Worm (Caenorhabditis elegans) whole organism, midembryonic: ENCODE results near the gene C34C6.3.

Source experiments
- T22C8.4 ChIP-seq: fragments of 200-800 bp; sonication (Bioruptor generic); IDR thresholded peaks from 2 replicates; pipeline ENCODE4 v1.3.6; 2022; ENCODE audit warnings: missing genetic modification characterization, missing compliant biosample characterization
- cog-1 ChIP-seq: sonication (generic microtip); optimal IDR thresholded peaks from 2 replicates; lab custom pipeline; 2016; ENCODE audit warnings: missing genetic modification characterization, missing compliant biosample characterization
- flt-1 ChIP-seq: fragments of 200-800 bp; sonication (Bioruptor generic); IDR thresholded peaks from 2 replicates; pipeline ENCODE4 v1.3.6; 2022; ENCODE audit warnings: missing genetic modification characterization, missing compliant biosample characterization
- klf-2 ChIP-seq: fragments of 200-800 bp; sonication (Bioruptor generic); conservative IDR thresholded peaks from 2 replicates; pipeline ENCODE4 v1.3.6; 2022; ENCODE audit warnings: missing genetic modification reagents, missing genetic modification characterization, missing compliant biosample characterization
- med-1 ChIP-seq: sonication (generic microtip); optimal IDR thresholded peaks from 2 replicates; lab custom pipeline; 2017; ENCODE audit warnings: missing genetic modification characterization, mild to moderate bottlenecking, missing compliant biosample characterization, antibody characterized with exemption, missing genetic modification reagents; ENCODE audit not compliant: insufficient read depth
- ref-1 ChIP-seq: fragments of 200-800 bp; sonication (Bioruptor generic); conservative IDR thresholded peaks from 2 replicates; pipeline ENCODE4 v1.3.6; 2022; ENCODE audit warnings: missing genetic modification reagents, missing genetic modification characterization, missing compliant biosample characterization
- tab-1 ChIP-seq: fragments of 200-800 bp; sonication (Bioruptor generic); IDR thresholded peaks from 2 replicates; pipeline ENCODE4 v1.3.6; 2022; ENCODE audit warnings: missing genetic modification characterization, missing compliant biosample characterization
- ztf-23 ChIP-seq: fragments of 200-800 bp; sonication (Bioruptor generic); IDR thresholded peaks from 2 replicates; pipeline ENCODE4 v1.3.6; 2022; ENCODE audit warnings: missing genetic modification reagents, missing genetic modification characterization, missing compliant biosample characterization
- ztf-29 ChIP-seq: fragments of 200-800 bp; sonication (Bioruptor generic); IDR thresholded peaks from 2 replicates; pipeline ENCODE4 v1.3.6; 2022; ENCODE audit warnings: missing genetic modification reagents, missing genetic modification characterization, missing compliant biosample characterization

The C34C6.3 gene

ce11 chrII:8717579-8717978 lies 25.9 kb downstream of the C34C6.3 start:
- TF ChIP-seq T22C8.4 (GFP tag; lab: Robert Waterston, UW) (no peak), ztf-29 (GFP tag; lab: Robert Waterston, UW) (no peak), ztf-23 (GFP tag; lab: Robert Waterston, UW) (no peak), cog-1 (tag; lab: Kevin White, UChicago) (no peak), med-1 (GFP tag; lab: Kevin White, UChicago) (no peak), flt-1 (no peak), ref-1 (GFP tag; lab: Robert Waterston, UW) (no peak), klf-2 (no peak), tab-1 (GFP tag; lab: Robert Waterston, UW) (no peak)

ce11 chrII:8721955-8722524 lies 30.3 kb downstream of the C34C6.3 start, which contains the start of gene trcs-2:
Gene trcs-2 (plus strand): TSS chrII:8722474.
- TF ChIP-seq ztf-23 (GFP tag; lab: Robert Waterston, UW) (no peak), cog-1 (tag; lab: Kevin White, UChicago) (no peak), ztf-29 (GFP tag; lab: Robert Waterston, UW) (no peak), klf-2 (no peak), tab-1 (GFP tag; lab: Robert Waterston, UW) (no peak), T22C8.4 (GFP tag; lab: Robert Waterston, UW) (no peak), flt-1 (no peak), med-1 (GFP tag; lab: Kevin White, UChicago) (no peak), ref-1 (GFP tag; lab: Robert Waterston, UW) (no peak)

- TF ChIP-seq T22C8.4 (GFP tag; lab: Robert Waterston, UW) (no peak), ztf-23 (GFP tag; lab: Robert Waterston, UW) (no peak), cog-1 (tag; lab: Kevin White, UChicago) (no peak), flt-1 (no peak), tab-1 (GFP tag; lab: Robert Waterston, UW) (no peak), klf-2 (no peak), med-1 (GFP tag; lab: Kevin White, UChicago) (no peak), ztf-29 (GFP tag; lab: Robert Waterston, UW) (no peak), ref-1 (GFP tag; lab: Robert Waterston, UW) (no peak)
These were observed 35.0 kb downstream of the C34C6.3 start, which contains the start of gene T01B7.9 for ce11 chrII:8726700-8727099. Gene T01B7.9 (minus strand): TSS chrII:8726800.

ce11 chrII:8730281-8730680 lies 38.6 kb downstream of the C34C6.3 start:
- TF ChIP-seq med-1 (GFP tag; lab: Kevin White, UChicago) (no peak), cog-1 (tag; lab: Kevin White, UChicago) (no peak), flt-1 (no peak), ztf-23 (GFP tag; lab: Robert Waterston, UW) (no peak), ztf-29 (GFP tag; lab: Robert Waterston, UW) (no peak), klf-2 (no peak)

ce11 chrII:8730960-8731693 lies 39.4 kb downstream of the C34C6.3 start:
- TF ChIP-seq ztf-29 (GFP tag; lab: Robert Waterston, UW) = no peak
- TF ChIP-seq ref-1 (GFP tag; lab: Robert Waterston, UW) = no peak
- TF ChIP-seq tab-1 (GFP tag; lab: Robert Waterston, UW) = no peak
- no peak for TF ChIP-seq ztf-23 (GFP tag; lab: Robert Waterston, UW)
- no peak for TF ChIP-seq cog-1 (tag; lab: Kevin White, UChicago)
- TF ChIP-seq med-1 (GFP tag; lab: Kevin White, UChicago) = no peak
- no peak for TF ChIP-seq T22C8.4 (GFP tag; lab: Robert Waterston, UW)
- no peak for TF ChIP-seq klf-2
- TF ChIP-seq flt-1 = no peak

ce11 chrII:8731736-8732229 lies 40.1 kb downstream of the C34C6.3 start:
- TF ChIP-seq ref-1 (GFP tag; lab: Robert Waterston, UW) = no peak
- no peak for TF ChIP-seq tab-1 (GFP tag; lab: Robert Waterston, UW)
- TF ChIP-seq klf-2 = no peak
- TF ChIP-seq ztf-23 (GFP tag; lab: Robert Waterston, UW) = no peak
- no peak for TF ChIP-seq ztf-29 (GFP tag; lab: Robert Waterston, UW)
- no peak for TF ChIP-seq cog-1 (tag; lab: Kevin White, UChicago)
- no peak for TF ChIP-seq med-1 (GFP tag; lab: Kevin White, UChicago)
- TF ChIP-seq T22C8.4 (GFP tag; lab: Robert Waterston, UW) = no peak
- no peak for TF ChIP-seq flt-1

- TF ChIP-seq T22C8.4 (GFP tag; lab: Robert Waterston, UW) (no peak), ztf-29 (GFP tag; lab: Robert Waterston, UW) (no peak), klf-2 (no peak), cog-1 (tag; lab: Kevin White, UChicago) (no peak), ref-1 (GFP tag; lab: Robert Waterston, UW) (no peak), flt-1 (no peak), ztf-23 (GFP tag; lab: Robert Waterston, UW) (no peak), med-1 (GFP tag; lab: Kevin White, UChicago) (no peak), tab-1 (GFP tag; lab: Robert Waterston, UW) (no peak)
These were observed 40.8 kb downstream of the C34C6.3 start, which contains the start of gene rol-6 for ce11 chrII:8732339-8733100. Gene rol-6 (plus strand): TSS chrII:8733050.

- TF ChIP-seq med-1 (GFP tag; lab: Kevin White, UChicago) = no peak
- no peak for TF ChIP-seq flt-1
- TF ChIP-seq ztf-23 (GFP tag; lab: Robert Waterston, UW) = no peak
- no peak for TF ChIP-seq T22C8.4 (GFP tag; lab: Robert Waterston, UW)
- no peak for TF ChIP-seq ztf-29 (GFP tag; lab: Robert Waterston, UW)
- no peak for TF ChIP-seq ref-1 (GFP tag; lab: Robert Waterston, UW)
- TF ChIP-seq cog-1 (tag; lab: Kevin White, UChicago) = no peak
- TF ChIP-seq klf-2 = no peak
- TF ChIP-seq tab-1 (GFP tag; lab: Robert Waterston, UW) = no peak
These were observed 41.9 kb downstream of the C34C6.3 start for ce11 chrII:8733627-8734026.
